Worm (Caenorhabditis elegans) whole organism, L4/young adult: ENCODE data around the gene C05G5.2.
A peak's percentile ranks its signal among the peaks of the same experiment; 100 is the strongest.

ENCODE experiments used
- W03F9.2 ChIP-seq: fragments of 150-350 bp; optimal IDR thresholded peaks from 2 replicates; lab custom pipeline; 2014; ENCODE audit warnings: missing biosample characterization, missing genetic modification characterization
- dao-5 ChIP-seq: sonication (generic microtip); optimal IDR thresholded peaks from 2 replicates; lab custom pipeline; 2016; ENCODE audit warnings: missing genotype, missing genetic modification characterization, moderate library complexity, missing compliant biosample characterization
- him-1 ChIP-seq: sonication (generic microtip); optimal IDR thresholded peaks from 2 replicates; lab custom pipeline; 2016; ENCODE audit warnings: missing genotype, missing genetic modification reagents, missing genetic modification characterization, missing compliant biosample characterization

Gene C05G5.2

DNA sequence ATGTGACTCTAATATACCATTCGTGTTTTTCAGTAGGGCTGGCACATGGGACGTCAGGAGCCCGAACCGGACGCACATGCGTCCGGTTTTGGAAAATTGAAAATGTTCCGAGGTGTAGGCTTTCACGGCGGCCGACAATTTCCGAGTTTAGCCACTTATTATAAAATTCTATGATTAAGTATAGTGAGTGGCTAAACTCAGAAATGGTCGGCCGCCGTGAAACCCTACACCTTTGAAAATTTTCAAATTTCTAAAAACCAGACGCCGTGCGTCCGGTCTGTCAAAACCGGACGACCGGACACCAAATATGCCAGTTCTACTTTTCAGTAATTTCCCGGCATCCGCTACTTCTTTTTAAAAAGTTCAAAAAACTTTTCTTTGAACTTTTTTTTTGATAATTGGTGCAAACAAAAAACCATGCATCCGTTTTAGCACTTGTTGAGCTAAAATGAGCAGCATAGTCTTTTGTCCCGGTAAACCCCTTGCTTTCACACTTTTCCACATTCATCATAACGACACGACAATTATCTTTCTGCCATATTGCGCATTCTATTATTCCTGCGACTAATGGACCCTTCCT is 10.6 kb downstream of the C05G5.2 start:
- TF ChIP-seq him-1 (no peak), dao-5 (tag; lab: Kevin White, UChicago) (no peak), W03F9.2 (tag; lab: Kevin White, UChicago) (no peak)

DNA sequence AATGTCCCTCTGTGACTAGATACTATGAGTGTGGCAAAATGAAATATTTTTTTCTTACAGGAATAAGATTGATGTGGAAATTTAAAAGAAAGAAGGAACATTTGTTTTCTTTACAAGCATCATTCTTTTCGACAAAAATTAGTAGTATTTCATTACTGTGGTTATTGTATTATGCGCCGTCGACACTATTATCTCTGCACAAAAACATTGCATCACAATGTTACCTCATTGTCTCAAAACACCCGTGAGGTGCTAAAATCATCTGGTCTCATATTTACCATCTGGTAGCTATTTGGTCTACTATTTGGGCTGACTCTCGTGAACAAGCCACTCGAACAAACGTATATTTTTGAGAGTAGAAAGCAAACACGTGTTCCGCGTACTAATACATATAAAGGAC is 12.4 kb downstream of the C05G5.2 start:
- TF ChIP-seq W03F9.2 (tag; lab: Kevin White, UChicago) (no peak), him-1 (no peak), dao-5 (tag; lab: Kevin White, UChicago) (no peak)

DNA sequence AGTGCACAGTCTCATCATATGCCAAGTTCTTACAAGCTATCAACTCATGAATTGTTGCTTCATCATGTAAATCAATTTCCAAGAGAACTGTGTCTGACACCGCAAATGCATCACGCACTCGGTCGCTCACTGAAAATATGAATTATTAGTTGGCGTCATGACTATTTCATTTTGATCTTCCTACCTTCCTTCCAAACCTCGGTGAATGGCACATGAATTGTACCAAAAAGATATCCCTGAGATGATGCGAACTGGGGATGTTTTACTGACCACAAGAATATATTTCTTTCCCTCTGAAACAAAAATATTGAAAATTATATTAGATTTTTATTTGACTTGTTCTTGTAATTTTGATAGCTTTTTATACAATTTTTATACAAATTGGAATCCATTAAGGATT is 13.1 kb downstream of the C05G5.2 start:
- no peak for TF ChIP-seq dao-5 (tag; lab: Kevin White, UChicago)
- no peak for TF ChIP-seq him-1
- no peak for TF ChIP-seq W03F9.2 (tag; lab: Kevin White, UChicago)

DNA sequence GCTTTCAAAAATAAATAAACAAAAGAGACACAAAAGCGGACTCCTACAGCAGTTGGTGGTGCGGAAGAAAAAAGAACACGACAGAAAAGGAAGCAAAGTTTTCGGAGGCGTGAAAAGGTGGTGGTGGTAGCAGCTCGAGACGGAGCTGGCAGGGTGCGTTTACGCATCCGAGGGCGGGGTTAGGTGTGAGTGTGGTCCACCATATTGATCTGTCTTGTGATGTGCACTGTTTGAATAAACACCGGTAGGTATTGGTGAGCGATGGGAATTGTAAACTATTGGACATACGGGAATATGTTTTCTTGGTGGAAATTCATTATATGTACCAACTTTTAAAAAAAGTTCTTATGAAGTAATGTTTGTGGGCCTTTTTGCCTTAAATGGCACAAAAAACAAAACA is 13.9 kb downstream of the C05G5.2 start, which contains the start of gene C05G5.5:
Gene C05G5.5 (minus strand): TSS at position 101 of the 400 bp plus-strand sequence.
- TF ChIP-seq W03F9.2 (tag; lab: Kevin White, UChicago) (no peak), him-1 (no peak), dao-5 (tag; lab: Kevin White, UChicago) (no peak)

DNA sequence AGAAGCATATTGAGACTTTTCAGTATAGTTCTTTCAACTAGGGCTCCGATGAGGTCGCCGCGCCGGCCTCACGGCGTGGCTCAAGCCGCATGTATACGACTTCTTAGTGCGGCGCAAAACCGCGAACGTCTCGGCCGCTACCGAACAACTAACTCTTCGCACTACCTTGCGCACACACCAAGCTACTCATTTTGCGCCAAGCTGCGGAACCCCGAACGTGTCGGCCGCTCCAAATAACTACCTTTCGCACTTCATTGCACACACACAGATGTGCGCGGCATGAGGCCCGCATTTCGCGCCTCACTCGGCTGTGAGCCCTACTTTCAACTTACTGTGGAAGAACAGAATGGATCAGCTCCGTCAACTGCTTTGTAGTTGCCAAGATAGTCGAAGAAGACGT is 20.7 kb downstream of the C05G5.2 start:
- TF ChIP-seq W03F9.2 (tag; lab: Kevin White, UChicago) (no peak), dao-5 (tag; lab: Kevin White, UChicago) (no peak), him-1 (no peak)

DNA sequence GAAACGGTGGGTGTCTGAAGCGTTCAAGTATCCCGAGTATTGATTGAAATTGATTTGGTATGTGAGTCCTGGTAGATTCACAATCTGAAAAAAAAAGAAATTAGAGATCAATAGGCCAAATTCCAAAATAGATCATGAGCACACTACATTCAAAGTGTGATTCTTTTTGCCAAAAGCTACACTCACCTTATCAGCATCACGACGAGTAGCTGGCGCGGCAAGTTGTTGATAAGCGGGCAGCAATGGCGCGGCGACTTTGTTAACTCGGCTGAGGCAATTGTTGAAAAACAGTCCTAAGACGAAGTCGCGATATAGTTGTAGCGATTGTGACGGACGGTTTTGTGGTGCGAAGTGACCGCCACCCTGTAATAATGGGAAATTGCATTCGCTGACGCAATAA is 21.9 kb downstream of the C05G5.2 start:
- no peak for TF ChIP-seq him-1
- TF ChIP-seq W03F9.2 (tag; lab: Kevin White, UChicago): no peak
- no peak for TF ChIP-seq dao-5 (tag; lab: Kevin White, UChicago)

DNA sequence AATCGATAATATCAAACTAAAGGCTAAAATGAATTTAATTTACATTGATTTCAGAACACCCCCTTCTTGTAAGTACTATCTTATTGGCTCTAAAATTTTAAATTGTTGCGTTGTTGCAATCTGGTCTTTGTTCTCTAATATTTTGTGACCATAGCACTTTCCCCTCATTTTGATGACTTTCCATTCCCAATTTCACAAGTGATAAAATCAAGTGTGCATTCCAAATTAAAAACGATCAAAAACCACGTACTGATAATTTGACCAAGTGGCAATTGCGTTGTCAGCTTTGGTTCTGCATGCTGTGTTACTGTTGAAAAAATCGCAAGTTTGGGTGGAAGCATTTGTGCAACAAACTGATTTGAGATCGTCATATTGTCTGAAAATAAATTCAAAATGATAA is 23.2 kb downstream of the C05G5.2 start:
- no peak for TF ChIP-seq W03F9.2 (tag; lab: Kevin White, UChicago)
- no peak for TF ChIP-seq him-1
- no peak for TF ChIP-seq dao-5 (tag; lab: Kevin White, UChicago)

DNA sequence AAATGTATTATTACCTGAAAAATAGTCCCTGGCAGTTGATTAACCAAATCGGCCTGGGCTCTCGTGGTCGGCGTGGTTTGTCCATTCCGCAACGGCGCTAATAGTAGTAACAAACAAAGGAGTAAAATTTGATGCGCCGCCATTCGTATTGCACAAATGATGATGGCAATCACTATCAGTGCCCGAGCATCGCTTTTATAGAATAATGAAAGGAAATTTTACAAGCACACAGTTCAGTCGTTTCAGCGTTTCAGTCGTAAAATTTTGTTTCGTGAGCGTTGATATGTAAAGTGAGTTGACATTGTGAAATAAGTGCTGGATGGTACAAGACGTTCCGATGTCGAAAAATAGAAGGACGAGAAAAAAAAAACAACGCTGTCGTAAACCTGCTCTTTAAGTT is 24.6 kb downstream of the C05G5.2 start, which contains the start of gene Y16B4A.2:
Gene Y16B4A.2 (minus strand): TSS at position 170 of the 400 bp plus-strand sequence.
- TF ChIP-seq W03F9.2 (tag; lab: Kevin White, UChicago): no peak
- no peak for TF ChIP-seq him-1
- no peak for TF ChIP-seq dao-5 (tag; lab: Kevin White, UChicago)

DNA sequence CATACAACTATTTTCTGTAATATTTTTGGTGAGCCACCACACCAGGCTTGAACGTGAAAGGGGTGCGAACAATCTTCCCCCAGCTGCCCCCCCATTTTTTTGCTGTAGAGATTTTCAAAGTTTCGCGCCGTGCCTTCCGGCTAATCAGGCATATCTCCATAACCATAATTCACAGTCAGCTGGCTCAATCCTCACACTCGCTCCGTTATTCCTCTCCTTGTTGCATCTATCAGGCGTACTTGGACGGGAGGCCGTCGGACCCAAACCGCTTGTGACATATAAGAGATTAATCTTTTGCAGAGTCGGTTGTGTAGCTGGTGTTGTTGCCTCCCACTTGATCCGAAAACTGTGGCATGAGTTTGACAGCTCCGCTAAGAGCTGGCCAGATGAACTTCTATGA is 26.1 kb downstream of the C05G5.2 start, which contains the start of gene unc-3:
Gene unc-3 (plus strand): TSS at position 301 of the 400 bp plus-strand sequence.
- TF ChIP-seq him-1: no peak
- no peak for TF ChIP-seq dao-5 (tag; lab: Kevin White, UChicago)
- no peak for TF ChIP-seq W03F9.2 (tag; lab: Kevin White, UChicago)

DNA sequence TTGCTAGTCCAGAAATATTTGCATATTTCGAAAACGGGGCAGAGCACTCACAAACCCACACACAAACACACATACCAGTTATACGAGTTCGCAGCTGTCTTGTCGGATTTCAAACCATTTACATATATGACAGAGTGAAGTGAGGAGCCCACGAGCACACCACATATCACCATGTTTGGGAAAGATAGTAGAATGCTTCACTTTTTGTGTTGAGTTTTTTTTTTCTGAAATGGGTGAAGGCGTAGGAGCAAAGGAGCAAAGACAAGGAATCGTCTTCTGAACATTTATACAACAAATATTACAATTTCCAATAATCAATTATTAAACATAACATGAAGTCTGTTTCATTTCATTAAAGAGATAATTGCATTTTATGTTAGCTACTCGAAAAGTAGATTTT is 28.1 kb downstream of the C05G5.2 start:
- no peak for TF ChIP-seq W03F9.2 (tag; lab: Kevin White, UChicago)
- no peak for TF ChIP-seq him-1
- TF ChIP-seq dao-5 (tag; lab: Kevin White, UChicago): no peak

DNA sequence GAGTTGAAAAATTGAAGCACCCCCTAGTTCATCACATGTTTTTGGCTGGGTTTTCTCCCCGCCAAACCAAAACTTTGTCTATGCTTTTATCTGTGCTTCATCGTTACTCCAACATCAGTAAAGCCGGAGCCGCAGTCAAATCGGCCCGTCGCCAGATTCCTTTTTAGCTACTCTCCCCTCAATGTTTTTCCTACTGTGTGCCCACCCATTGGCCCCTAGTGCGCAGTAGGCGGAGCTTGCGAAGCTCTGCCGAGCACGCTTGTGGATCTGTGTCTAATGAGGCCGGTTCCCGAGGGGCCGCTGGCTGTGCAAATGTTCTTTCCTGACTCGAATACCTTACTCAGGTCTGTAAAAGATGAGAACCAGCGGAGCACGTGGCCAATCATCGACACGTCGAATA is 29.2 kb downstream of the C05G5.2 start:
- TF ChIP-seq dao-5 (tag; lab: Kevin White, UChicago) (no peak), W03F9.2 (tag; lab: Kevin White, UChicago) (no peak), him-1 (no peak)

DNA sequence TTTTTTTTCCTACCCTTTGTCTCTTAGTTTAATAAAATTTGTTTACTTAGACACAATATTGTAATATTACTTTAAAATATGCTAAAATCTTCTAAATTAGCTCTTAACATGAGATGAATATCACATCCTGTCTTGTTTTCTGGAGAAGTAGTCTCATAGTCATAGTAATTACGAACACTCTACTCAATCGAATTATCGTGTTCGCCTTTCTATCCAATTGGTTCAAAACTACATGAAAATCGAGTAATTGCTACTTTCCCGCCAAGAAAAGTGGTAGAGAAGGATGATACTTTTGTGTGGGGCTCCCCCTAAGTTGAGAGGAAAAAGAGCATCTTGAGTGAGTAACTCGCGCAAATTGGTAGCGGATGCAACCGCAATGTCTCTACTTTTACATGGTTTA is 31.0 kb downstream of the C05G5.2 start:
- TF ChIP-seq dao-5 (tag; lab: Kevin White, UChicago) (no peak), W03F9.2 (tag; lab: Kevin White, UChicago) (no peak)

DNA sequence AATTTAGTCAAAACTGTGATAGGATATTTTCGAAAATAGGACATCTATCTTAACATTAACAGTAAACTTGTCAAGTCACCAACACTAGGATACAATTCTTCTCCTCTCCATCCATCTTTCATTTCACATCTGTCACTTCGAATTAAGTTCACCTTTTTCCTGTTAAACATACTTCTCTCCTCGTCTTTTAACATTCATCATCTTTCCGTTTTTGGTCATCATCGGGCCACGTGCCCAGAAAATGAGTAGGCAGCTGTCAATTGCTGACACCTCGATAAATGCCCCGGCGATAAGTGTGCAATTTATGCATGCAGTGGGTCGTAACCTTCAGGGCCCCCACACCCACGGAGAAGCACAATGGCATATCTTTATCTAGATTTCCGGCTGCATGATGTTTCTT is 33.1 kb downstream of the C05G5.2 start:
- no peak for TF ChIP-seq him-1
- no peak for TF ChIP-seq dao-5 (tag; lab: Kevin White, UChicago)
- no peak for TF ChIP-seq W03F9.2 (tag; lab: Kevin White, UChicago)

DNA sequence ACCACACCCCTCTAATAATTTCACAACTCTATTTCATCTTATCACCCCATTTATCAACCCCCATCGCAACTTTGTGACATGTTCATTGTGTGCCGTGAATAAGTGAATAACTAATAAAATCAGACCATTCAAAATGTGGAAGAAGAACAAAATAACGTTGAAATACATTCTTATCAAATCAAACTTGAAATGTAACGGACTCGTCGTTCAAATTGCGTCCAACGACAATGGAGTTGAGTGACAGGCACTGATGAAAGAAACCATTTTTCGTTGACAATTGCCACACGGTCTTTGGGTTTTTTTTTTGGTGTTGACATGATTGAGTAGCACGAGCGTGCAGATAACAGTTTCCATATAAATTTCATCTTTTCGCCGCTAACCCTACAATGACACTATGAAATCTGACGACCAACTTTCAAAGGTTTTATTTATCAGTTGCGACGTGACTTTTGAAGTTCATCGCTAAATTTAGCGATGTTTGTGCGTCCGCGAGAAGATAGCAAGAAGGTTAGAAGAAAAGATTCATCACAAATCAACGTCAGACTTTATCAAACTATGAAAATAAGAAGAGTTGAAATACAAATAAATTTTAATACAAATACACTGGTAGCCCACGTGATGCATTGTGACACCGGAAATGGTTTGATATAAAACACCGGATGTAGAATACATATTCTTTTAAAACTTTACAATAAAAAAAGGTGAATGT is 36.5 kb downstream of the C05G5.2 start:
- no peak for TF ChIP-seq dao-5 (tag; lab: Kevin White, UChicago)
- no peak for TF ChIP-seq him-1
- peak; percentile 32 for TF ChIP-seq W03F9.2 (tag; lab: Kevin White, UChicago)
